Fruit fly (Drosophila melanogaster) whole organism, wandering third instar larva: ENCODE results near the gene CG34332.
"Not testable (repeated sequence)": the region's sequence is repeated elsewhere in the genome, so short reads cannot be mapped to it uniquely, and the experiment has no call there.

ENCODE experiments used
- Abd-B ChIP-seq: fragments of >200 bp; optimal IDR thresholded peaks from 2 replicates; lab custom pipeline; 2017; ENCODE audit warnings: missing biosample characterization, missing genetic modification characterization
- CG32264 ChIP-seq: fragments of 200-800 bp; sonication (Bioruptor generic); optimal IDR thresholded peaks from 2 replicates; lab custom pipeline; 2016; ENCODE audit warnings: missing biosample characterization, missing genetic modification characterization
- CG9705 ChIP-seq: fragments of 200-800 bp; sonication (Bioruptor generic); optimal IDR thresholded peaks from 2 replicates; lab custom pipeline; 2018; ENCODE audit warnings: missing biosample characterization, mild to moderate bottlenecking, missing genetic modification characterization
- CrebA ChIP-seq: fragments of 200-800 bp; sonication (Bioruptor generic); optimal IDR thresholded peaks from 2 replicates; lab custom pipeline; 2016; ENCODE audit warnings: missing biosample characterization, mild to moderate bottlenecking, missing genetic modification characterization, borderline replicate concordance
- GATAd ChIP-seq: sonication (Bioruptor generic); optimal IDR thresholded peaks from 2 replicates; lab custom pipeline; 2016; ENCODE audit warnings: missing biosample characterization, missing genetic modification characterization
- HLH106 ChIP-seq: fragments of 200-800 bp; optimal IDR thresholded peaks from 3 replicates; lab custom pipeline; 2019; ENCODE audit warnings: missing biosample characterization, mild to moderate bottlenecking, missing genetic modification characterization, moderate library complexity
- Hnf4 ChIP-seq: fragments of 200-800 bp; sonication (Bioruptor generic); optimal IDR thresholded peaks from 2 replicates; lab custom pipeline; 2016; ENCODE audit warnings: missing biosample characterization, mild to moderate bottlenecking, missing genetic modification characterization
- Hr83 ChIP-seq: fragments of 200-300 bp; sonication (Bioruptor generic); optimal IDR thresholded peaks from 2 replicates; lab custom pipeline; 2016; ENCODE audit warnings: missing biosample characterization, mild to moderate bottlenecking, missing genetic modification characterization, moderate library complexity; ENCODE audit not compliant: poor library complexity, severe bottlenecking
- Jra ChIP-seq: sonication (Bioruptor generic); optimal IDR thresholded peaks from 2 replicates; lab custom pipeline; 2016; ENCODE audit warnings: missing biosample characterization, missing genetic modification characterization
- Mio ChIP-seq: sonication (Bioruptor generic); optimal IDR thresholded peaks from 2 replicates; lab custom pipeline; 2016; ENCODE audit warnings: missing biosample characterization, missing genetic modification characterization
- N ChIP-seq: fragments of >200 bp; optimal IDR thresholded peaks from 2 replicates; lab custom pipeline; 2018; ENCODE audit warnings: missing biosample characterization, missing external identifiers, missing genetic modification characterization
- OdsH ChIP-seq: fragments of 200-800 bp; sonication (Bioruptor generic); optimal IDR thresholded peaks from 2 replicates; lab custom pipeline; 2016; ENCODE audit warnings: missing biosample characterization, mild to moderate bottlenecking, missing genetic modification characterization
- Rel ChIP-seq, 2 experiments: fragments of 200-800 bp; sonication (Bioruptor generic) in 1 of 2; optimal IDR thresholded peaks; 2 replicates in 1 of 2; 3 replicates in 1 of 2; lab custom pipeline; 2016 to 2019; ENCODE audit warnings: mild to moderate bottlenecking in 2 of 2, missing biosample characterization in 2 of 2, missing genetic modification characterization in 2 of 2, moderate library complexity in 1 of 2
- br ChIP-seq: fragments of 200-800 bp; sonication (Bioruptor generic); optimal IDR thresholded peaks from 2 replicates; lab custom pipeline; 2016; ENCODE audit warnings: missing biosample characterization, missing genetic modification characterization
- dl ChIP-seq, 2 experiments: fragments of 175-275, 200-275 bp in 1 of 2; fragments of 200-275 bp in 1 of 2; sonication (Bioruptor generic); optimal IDR thresholded peaks; lab custom pipeline; 2018; ENCODE audit warnings: mild to moderate bottlenecking in 2 of 2, missing biosample characterization in 2 of 2, missing genetic modification characterization in 2 of 2, moderate library complexity in 2 of 2; ENCODE audit not compliant: partially characterized antibody in 2 of 2, insufficient read depth in 1 of 2
- dmrt93B ChIP-seq: fragments of 200-800 bp; sonication (Bioruptor generic); optimal IDR thresholded peaks from 2 replicates; lab custom pipeline; 2018; ENCODE audit warnings: missing biosample characterization, mild to moderate bottlenecking, missing genetic modification characterization
- fru ChIP-seq: fragments of 200-800 bp; sonication (Bioruptor generic); optimal IDR thresholded peaks from 3 replicates; lab custom pipeline; 2016; ENCODE audit warnings: missing biosample characterization, mild to moderate bottlenecking, missing genetic modification characterization
- h ChIP-seq: fragments of 200-800 bp; sonication (Bioruptor generic); optimal IDR thresholded peaks from 3 replicates; lab custom pipeline; 2016; ENCODE audit warnings: missing biosample characterization, mild to moderate bottlenecking, missing genetic modification characterization
- jim ChIP-seq: fragments of 175-275, 200-325 bp; sonication (Bioruptor generic); optimal IDR thresholded peaks from 2 replicates; lab custom pipeline; 2016; ENCODE audit warnings: missing biosample characterization, mild to moderate bottlenecking, missing genetic modification characterization
- pan ChIP-seq: fragments of >200 bp; optimal IDR thresholded peaks from 2 replicates; lab custom pipeline; 2017
- psq ChIP-seq: fragments of 200-800 bp; sonication (Bioruptor generic); optimal IDR thresholded peaks from 3 replicates; lab custom pipeline; 2017; ENCODE audit warnings: missing biosample characterization, mild to moderate bottlenecking, missing genetic modification characterization, moderate library complexity
- rgr ChIP-seq: fragments of 200-800 bp; sonication (Bioruptor generic); optimal IDR thresholded peaks from 3 replicates; lab custom pipeline; 2016; ENCODE audit warnings: missing biosample characterization, mild to moderate bottlenecking, missing genetic modification characterization
- sage ChIP-seq: fragments of 200-800 bp; sonication (Bioruptor generic); optimal IDR thresholded peaks from 2 replicates; lab custom pipeline; 2016; ENCODE audit warnings: missing biosample characterization, mild to moderate bottlenecking, missing genetic modification characterization
- tai ChIP-seq: sonication (Bioruptor generic); optimal IDR thresholded peaks from 2 replicates; lab custom pipeline; 2016; ENCODE audit warnings: missing biosample characterization, missing genetic modification characterization
- usp ChIP-seq: fragments of >200 bp; optimal IDR thresholded peaks from 2 replicates; lab custom pipeline; 2017; ENCODE audit warnings: missing biosample characterization, missing genetic modification characterization
- woc ChIP-seq: sonication (Bioruptor generic); optimal IDR thresholded peaks from 2 replicates; lab custom pipeline; 2016; ENCODE audit warnings: missing biosample characterization, mild to moderate bottlenecking, missing genetic modification characterization

Gene CG34332

dm6 chrX:20122153-20122552 lies 18.7 kb upstream of the CG34332 start, which contains the start of gene CG34331:
TSS of gene CG34331 (plus strand) at chrX:20122453.
- TF ChIP-seq Abd-B = no peak
- no peak for TF ChIP-seq Hr83 (GFP tag; lab: Kevin White, UChicago)
- no peak for TF ChIP-seq rgr (GFP tag; lab: Kevin White, UChicago)
- TF ChIP-seq OdsH (GFP tag; lab: Kevin White, UChicago) = no peak
- TF ChIP-seq woc (GFP tag; lab: Kevin White, UChicago) = no peak
- TF ChIP-seq pan (lab: Kevin White, UChicago) = no peak
- TF ChIP-seq CrebA (GFP tag; lab: Kevin White, UChicago) = no peak
- no peak for TF ChIP-seq h (GFP tag; lab: Kevin White, UChicago)
- TF ChIP-seq CG32264 (GFP tag; lab: Kevin White, UChicago) = no peak
- no peak for TF ChIP-seq Jra
- TF ChIP-seq Hnf4 (GFP tag; lab: Kevin White, UChicago) = no peak

- TF ChIP-seq jim (GFP tag; lab: Kevin White, UChicago) = no peak
- TF ChIP-seq CG9705 = no peak
- no peak for TF ChIP-seq usp (GFP tag; lab: Kevin White, UChicago)
- no peak for TF ChIP-seq psq (GFP tag; lab: Kevin White, UChicago)
- TF ChIP-seq GATAd (GFP tag; lab: Kevin White, UChicago) = no peak
- TF ChIP-seq Mio = no peak
- TF ChIP-seq sage = no peak
- no peak for TF ChIP-seq dmrt93B
- TF ChIP-seq tai (GFP tag; lab: Kevin White, UChicago) = no peak
Measured at dm6 chrX:20129554-20129953, 11.3 kb upstream of the CG34332 start.

- no peak for TF ChIP-seq N (GFP tag; lab: Kevin White, UChicago)
Measured at dm6 chrX:20130486-20130885, 10.3 kb upstream of the CG34332 start.

dm6 chrX:20133432-20133831 lies 7.4 kb upstream of the CG34332 start, which contains the start of gene CG15322:
TSS of gene CG15322 (plus strand) at chrX:20133579.
- TF ChIP-seq CG32264 (GFP tag; lab: Kevin White, UChicago) (no peak), h (GFP tag; lab: Kevin White, UChicago) (no peak), fru (GFP tag; lab: Kevin White, UChicago) (no peak), dmrt93B (no peak)

dm6 chrX:20139493-20139892 lies 1.3 kb upstream of the CG34332 start, which contains the start of gene CG42583:
TSS of gene CG42583 (plus strand) at chrX:20139793.
- TF ChIP-seq CG9705 (no peak), br (no peak), OdsH (GFP tag; lab: Kevin White, UChicago) (no peak)

- TF ChIP-seq HLH106 (tag; lab: Kevin White, UChicago); Rel (GFP tag; optimal IDR thresholded peaks at IDR 0.05; lab: Kevin White, UChicago); Rel (tag; optimal IDR thresholded peaks at IDR 0.05; lab: Kevin White, UChicago); Abd-B: not testable (repeated sequence)
- TF ChIP-seq, all 38 proteins: peak for 0; not testable (repeated sequence) for 38
Measured at dm6 chrX:20143088-20143487, 2.3 kb downstream of the CG34332 start, which contains the start of gene Or19a. TSS of gene Or19a (minus strand) at chrX:20143188.

- no peak for TF ChIP-seq CrebA (GFP tag; lab: Kevin White, UChicago)
- no peak for TF ChIP-seq dl (GFP tag; optimal IDR thresholded peaks at IDR 0.05; lab: Kevin White, UChicago; ENCODE audit: insufficient read depth in 1 of 2, partially characterized antibody in 2 of 2)
- no peak for TF ChIP-seq sage
Measured at dm6 chrX:20147693-20148174, 6.9 kb downstream of the CG34332 start, which contains the start of gene aspr. TSS of gene aspr (plus strand) at chrX:20148124.
